Fruit fly (Drosophila melanogaster) whole organism, adult: ENCODE data around the gene CG7179.

Experiments used
- CG11617 ChIP-seq: fragments of 200-800 bp; sonication (Bioruptor generic); optimal IDR thresholded peaks from 2 replicates; lab custom pipeline; 2017; ENCODE audit warnings: mild to moderate bottlenecking, missing biosample characterization, missing genetic modification reagents, missing genetic modification characterization
- CG12768 ChIP-seq: fragments of 200-800 bp; sonication (Bioruptor generic); optimal IDR thresholded peaks from 2 replicates; lab custom pipeline; 2017; ENCODE audit warnings: missing biosample characterization, missing genetic modification characterization, mild to moderate bottlenecking, moderate library complexity, missing genetic modification reagents
- CG14711 ChIP-seq: fragments of 200-800 bp; sonication (Bioruptor generic); optimal IDR thresholded peaks from 2 replicates; lab custom pipeline; 2018; ENCODE audit warnings: missing biosample characterization, mild to moderate bottlenecking, missing genetic modification characterization, moderate library complexity
- CG1620 ChIP-seq: fragments of 200-800 bp; sonication (Bioruptor generic); optimal IDR thresholded peaks from 2 replicates; lab custom pipeline; 2016; ENCODE audit warnings: missing biosample characterization, missing genetic modification characterization
- CG33017 ChIP-seq: fragments of 200-800 bp; sonication (Bioruptor generic); optimal IDR thresholded peaks from 2 replicates; lab custom pipeline; 2018; ENCODE audit warnings: missing biosample characterization, mild to moderate bottlenecking, missing genetic modification characterization, moderate library complexity
- CG5204 ChIP-seq: fragments of 200-800 bp; sonication (Bioruptor generic); optimal IDR thresholded peaks from 2 replicates; lab custom pipeline; 2016; ENCODE audit warnings: missing biosample characterization, missing genetic modification characterization
- CG7045 ChIP-seq: fragments of 200-800 bp; sonication (Bioruptor generic); optimal IDR thresholded peaks from 2 replicates; lab custom pipeline; 2017; ENCODE audit warnings: missing biosample characterization, mild to moderate bottlenecking, missing genetic modification characterization
- CG7101 ChIP-seq: fragments of 200-800 bp; sonication (Bioruptor generic); optimal IDR thresholded peaks from 2 replicates; lab custom pipeline; 2018; ENCODE audit warnings: missing biosample characterization, mild to moderate bottlenecking, missing genetic modification characterization, moderate library complexity
- Clk ChIP-seq: fragments of 200-800 bp; sonication (Bioruptor generic); optimal IDR thresholded peaks from 2 replicates; lab custom pipeline; 2017; ENCODE audit warnings: missing biosample characterization, missing genetic modification characterization
- Crg-1 ChIP-seq: fragments of 200-800 bp; sonication (Bioruptor generic); optimal IDR thresholded peaks from 2 replicates; lab custom pipeline; 2016; ENCODE audit warnings: missing biosample characterization, missing genetic modification characterization
- Hr96 ChIP-seq: fragments of 200-800 bp; sonication (Bioruptor generic); optimal IDR thresholded peaks from 2 replicates; lab custom pipeline; 2016; ENCODE audit warnings: missing biosample characterization, missing genetic modification characterization
- Mnt ChIP-seq: fragments of 200-800 bp; sonication (Bioruptor generic); optimal IDR thresholded peaks from 2 replicates; lab custom pipeline; 2016; ENCODE audit warnings: missing biosample characterization, mild to moderate bottlenecking, missing genetic modification characterization
- bab1 ChIP-seq: fragments of 200-800 bp; sonication (Bioruptor generic); optimal IDR thresholded peaks from 3 replicates; lab custom pipeline; 2019; ENCODE audit warnings: missing biosample characterization, mild to moderate bottlenecking, missing genetic modification characterization, moderate library complexity
- cic ChIP-seq: fragments of 200-800 bp; sonication (Bioruptor generic); optimal IDR thresholded peaks from 2 replicates; lab custom pipeline; 2017; ENCODE audit warnings: missing biosample characterization, mild to moderate bottlenecking, missing genetic modification characterization, moderate library complexity
- cnc ChIP-seq, 2 experiments: fragments of >200 bp; optimal IDR thresholded peaks; 2 replicates each; lab custom pipeline; 2017
- kay ChIP-seq: fragments of 200-800 bp; sonication (Bioruptor generic); peaks from one replicate; lab custom pipeline; 2016; ENCODE audit warnings: missing biosample characterization, missing genetic modification characterization, borderline replicate concordance
- ovo ChIP-seq: fragments of 200-800 bp; sonication (Bioruptor generic); optimal IDR thresholded peaks from 2 replicates; lab custom pipeline; 2016; ENCODE audit warnings: missing biosample characterization, missing genetic modification characterization
- pad ChIP-seq: fragments of 200-800 bp; sonication (Bioruptor generic); optimal IDR thresholded peaks from 3 replicates; lab custom pipeline; 2017; ENCODE audit warnings: missing biosample characterization, missing genetic modification characterization, mild to moderate bottlenecking, moderate library complexity, missing genetic modification reagents
- tj ChIP-seq: fragments of 200-800 bp; sonication (Bioruptor generic); optimal IDR thresholded peaks from 3 replicates; lab custom pipeline; 2017; ENCODE audit warnings: missing biosample characterization, mild to moderate bottlenecking, missing genetic modification characterization, moderate library complexity
- toe ChIP-seq: fragments of 200-800 bp; sonication (Bioruptor generic); optimal IDR thresholded peaks from 2 replicates; lab custom pipeline; 2016; ENCODE audit warnings: missing biosample characterization, missing genetic modification characterization

The CG7179 gene

DNA sequence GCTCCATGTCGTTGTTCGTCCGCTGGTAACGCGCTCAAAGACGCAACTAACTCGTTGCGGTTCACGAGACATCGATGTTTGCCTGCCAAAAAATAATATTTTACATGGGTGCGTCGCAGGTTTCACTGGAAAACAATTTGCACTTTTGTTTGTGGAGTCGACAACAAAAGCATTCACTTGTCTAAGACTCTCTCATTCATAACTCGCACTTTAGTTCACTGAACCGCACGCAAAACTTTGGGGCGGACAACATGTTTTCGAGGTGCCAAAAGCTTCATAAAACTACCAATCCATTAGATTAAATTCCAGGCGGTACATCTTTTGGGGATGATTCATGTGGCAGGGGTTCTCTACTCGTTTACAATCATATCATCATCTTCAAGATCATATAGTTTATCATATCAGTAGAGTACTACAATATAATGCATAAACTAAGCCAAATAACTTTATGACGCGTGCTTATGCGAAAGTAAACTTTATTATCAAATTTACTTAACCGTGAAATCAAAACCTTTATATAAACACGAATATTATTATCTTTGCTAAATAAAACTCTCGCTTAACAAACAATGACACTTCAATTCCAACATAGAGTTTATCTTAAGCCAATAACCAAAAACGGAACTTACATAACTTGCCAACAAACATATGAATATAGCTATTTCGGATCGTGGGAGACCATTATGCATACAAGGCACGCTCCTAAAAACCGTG, at the start of gene CG7179:
CG7179 (minus strand) TSS at position 51 of the 714 bp plus-strand sequence.
- TF ChIP-seq cic (GFP tag; lab: Kevin White, UChicago) (no peak), CG5204 (GFP tag; lab: Kevin White, UChicago) (no peak)

DNA sequence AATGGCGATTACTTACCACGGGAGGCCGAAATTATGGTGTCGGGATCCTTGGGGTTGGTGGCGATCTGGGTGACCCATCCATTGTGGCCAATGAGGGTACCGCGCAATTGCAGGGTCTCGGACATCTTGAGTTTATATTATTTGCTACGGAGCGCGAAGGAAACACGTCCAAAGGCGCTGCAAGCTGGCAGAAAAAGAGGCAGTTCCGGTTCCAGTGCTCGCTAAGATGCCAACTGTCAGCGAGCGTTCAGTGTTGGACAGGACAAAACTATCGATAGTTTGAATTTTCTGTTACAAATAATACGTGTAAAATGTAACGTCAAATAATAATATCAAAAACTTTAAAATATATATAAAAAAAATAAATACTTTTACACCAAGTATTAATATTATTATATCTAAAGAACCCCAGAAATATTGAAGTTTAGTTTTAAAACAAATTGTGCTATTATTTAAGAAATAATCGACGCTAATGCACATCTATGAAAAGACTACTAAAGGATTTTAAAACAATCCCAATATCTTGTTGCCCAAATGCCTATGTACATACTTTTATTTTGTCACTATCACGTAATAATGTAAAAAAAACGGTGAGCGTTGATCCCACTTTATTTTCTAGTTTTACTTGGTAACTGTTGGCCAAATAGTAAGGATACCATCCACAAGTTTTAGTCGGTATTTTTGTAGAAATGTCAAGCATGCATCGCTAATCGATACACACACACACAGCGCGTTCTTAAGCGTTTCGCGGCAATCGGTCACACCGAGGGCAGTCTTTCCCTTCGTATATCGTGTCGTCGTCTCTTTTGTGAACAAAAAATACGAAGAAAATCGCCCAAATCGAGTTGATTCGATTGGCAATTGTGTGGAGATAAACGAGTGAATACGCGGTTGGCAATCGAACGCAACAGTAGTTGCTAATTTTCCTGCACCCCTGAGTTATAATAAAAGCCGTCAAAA, 49.5 kb upstream of the CG7179 start, which contains the start of the genes Rack1 and mts:
Rack1 (minus strand) TSS at position 271 of the 960 bp plus-strand sequence.
mts (plus strand) TSS at position 606 of the 960 bp plus-strand sequence.
- TF ChIP-seq CG12768 (GFP tag; lab: Kevin White, UChicago) = peak; percentile 93
- TF ChIP-seq pad (GFP tag; lab: Kevin White, UChicago) = peak; percentile 82
- TF ChIP-seq CG14711 = peak; percentile 75
- peak; percentile 84 for TF ChIP-seq kay
- TF ChIP-seq toe (GFP tag; lab: Kevin White, UChicago) = peak; percentile 80
- peak; percentile 48 for TF ChIP-seq cic (GFP tag; lab: Kevin White, UChicago)
- peak; percentile 85 for TF ChIP-seq CG33017 (tag; lab: Kevin White, UChicago)
- TF ChIP-seq CG5204 (GFP tag; lab: Kevin White, UChicago) = no peak
- TF ChIP-seq cnc (optimal IDR thresholded peaks at IDR 0.05; lab: Kevin White, UChicago) = no peak
- TF ChIP-seq Clk (GFP tag; lab: Kevin White, UChicago) = peak; percentile 84
- peak; percentile 82 for TF ChIP-seq tj (GFP tag; lab: Kevin White, UChicago)
- TF ChIP-seq ovo = peak; percentile 94
- TF ChIP-seq Crg-1 (GFP tag; lab: Kevin White, UChicago) = peak; percentile 96
- peak; percentile 85 for TF ChIP-seq Hr96 (GFP tag; lab: Kevin White, UChicago)
- TF ChIP-seq bab1 (GFP tag; lab: Kevin White, UChicago) = peak; percentile 74
- peak; percentile 94 for TF ChIP-seq CG7101
- peak; percentile 94 for TF ChIP-seq Mnt (GFP tag; lab: Kevin White, UChicago)
- peak; percentile 87 for TF ChIP-seq CG7045 (GFP tag; lab: Kevin White, UChicago)
- TF ChIP-seq CG11617 (GFP tag; lab: Kevin White, UChicago) = peak; percentile 92
- TF ChIP-seq CG1620 (GFP tag; lab: Kevin White, UChicago) = peak; percentile 88

DNA sequence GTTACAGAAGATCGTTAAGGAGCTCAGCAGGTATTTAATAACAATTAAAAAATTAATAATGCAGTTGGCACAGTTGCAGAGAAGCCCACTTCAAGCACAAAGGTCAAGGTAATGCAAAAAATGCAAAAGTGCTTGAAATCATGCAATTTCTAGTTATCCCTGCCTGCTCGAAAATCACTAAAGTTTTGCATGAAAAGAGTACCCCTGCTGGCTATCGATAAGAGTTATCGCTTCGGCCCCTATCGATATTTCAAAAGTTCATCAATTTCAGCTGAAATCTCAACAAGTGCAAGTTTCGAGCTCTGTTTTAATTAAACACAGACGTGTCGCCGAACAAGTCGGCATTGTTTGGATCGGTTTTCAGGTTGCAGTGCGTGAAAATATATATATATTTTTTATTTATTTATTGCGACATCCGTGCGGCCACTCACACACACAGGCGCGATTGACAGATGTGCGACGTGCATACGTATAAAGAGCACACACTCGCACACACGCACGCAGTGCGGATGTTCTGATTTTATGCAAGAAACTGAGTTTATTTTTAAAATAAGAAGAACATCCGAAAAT, 43.5 kb upstream of the CG7179 start:
- peak; percentile 20 for TF ChIP-seq CG14711
- TF ChIP-seq ovo = no peak
- TF ChIP-seq Clk (GFP tag; lab: Kevin White, UChicago) = no peak
- peak; percentile 55 for TF ChIP-seq bab1 (GFP tag; lab: Kevin White, UChicago)
- TF ChIP-seq CG33017 (tag; lab: Kevin White, UChicago) = no peak
- peak; percentile 12 for TF ChIP-seq CG7045 (GFP tag; lab: Kevin White, UChicago)
- TF ChIP-seq Hr96 (GFP tag; lab: Kevin White, UChicago) = peak; percentile 68
- TF ChIP-seq Crg-1 (GFP tag; lab: Kevin White, UChicago) = peak; percentile 32
- TF ChIP-seq CG1620 (GFP tag; lab: Kevin White, UChicago) = peak; percentile 63
- no peak for TF ChIP-seq cnc (optimal IDR thresholded peaks at IDR 0.05; lab: Kevin White, UChicago)
- peak; percentile 20 for TF ChIP-seq CG12768 (GFP tag; lab: Kevin White, UChicago)
- peak; percentile 39 for TF ChIP-seq Mnt (GFP tag; lab: Kevin White, UChicago)
- no peak for TF ChIP-seq CG5204 (GFP tag; lab: Kevin White, UChicago)
- TF ChIP-seq tj (GFP tag; lab: Kevin White, UChicago) = peak; percentile 16
- no peak for TF ChIP-seq pad (GFP tag; lab: Kevin White, UChicago)
- no peak for TF ChIP-seq kay
- TF ChIP-seq cic (GFP tag; lab: Kevin White, UChicago) = peak; percentile 13
- TF ChIP-seq CG7101 = no peak
- TF ChIP-seq CG11617 (GFP tag; lab: Kevin White, UChicago) = peak; percentile 50
- peak; percentile 81 for TF ChIP-seq toe (GFP tag; lab: Kevin White, UChicago)

- TF ChIP-seq Mnt (GFP tag; lab: Kevin White, UChicago) (no peak), kay (no peak), cnc (optimal IDR thresholded peaks at IDR 0.05; lab: Kevin White, UChicago) (no peak), CG11617 (GFP tag; lab: Kevin White, UChicago) (no peak), CG33017 (tag; lab: Kevin White, UChicago) (no peak), CG7045 (GFP tag; lab: Kevin White, UChicago) (no peak), Hr96 (GFP tag; lab: Kevin White, UChicago) (no peak), CG5204 (GFP tag; lab: Kevin White, UChicago) (no peak), CG14711 (no peak), bab1 (GFP tag; lab: Kevin White, UChicago) (no peak), CG12768 (GFP tag; lab: Kevin White, UChicago) (no peak), pad (GFP tag; lab: Kevin White, UChicago) (no peak), CG1620 (GFP tag; lab: Kevin White, UChicago) (no peak), tj (GFP tag; lab: Kevin White, UChicago) (no peak), CG7101 (no peak), ovo (no peak), Crg-1 (GFP tag; lab: Kevin White, UChicago) (no peak), toe (GFP tag; lab: Kevin White, UChicago) (no peak)
These were observed 43.0 kb upstream of the CG7179 start, which contains the start of gene CG7115 for dm6 chr2L:7820851-7821250. Gene CG7115 (plus strand): TSS chr2L:7821151.
